Worm (Caenorhabditis elegans): Measurements from ENCODE around the gene Y67D8A.2.

Y67D8A.2 gene

DNA sequence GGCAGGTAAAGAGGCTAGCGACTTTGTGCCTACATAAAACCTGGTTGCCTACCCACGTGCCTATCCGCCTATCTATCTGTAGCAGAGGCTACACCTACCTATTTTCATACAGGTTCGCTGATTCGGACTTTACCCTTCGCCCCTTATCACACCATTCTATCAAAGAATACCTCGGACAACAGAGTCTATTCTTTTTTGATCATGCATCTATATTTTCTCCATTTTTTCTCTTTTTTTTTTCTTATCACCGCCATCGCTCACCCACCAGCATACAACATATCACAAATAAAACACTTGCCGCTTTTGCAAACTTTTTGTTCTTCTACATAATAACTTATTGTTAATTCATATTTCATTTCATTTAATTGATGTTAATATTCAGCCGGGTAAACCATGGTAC, 36.3 kb downstream of the Y67D8A.2 start, which contains the start of gene T26C12.1:
Gene T26C12.1 (plus strand): TSS at position 383 of the 400 bp plus-strand sequence.
- TF ChIP-seq zag-1 (tag; optimal IDR thresholded peaks at IDR 0.05), result no peak
- no peak for TF ChIP-seq ceh-88 (GFP tag; IDR thresholded peaks at IDR 0.05)
- peak; percentile 19 for TF ChIP-seq nhr-90 (tag; optimal IDR thresholded peaks at IDR 0.05; ENCODE audit: poor library complexity)
- peak; percentile 41 for TF ChIP-seq elt-2 (tag; optimal IDR thresholded peaks at IDR 0.05)
- TF ChIP-seq efl-1 (optimal IDR thresholded peaks at IDR 0.05), result no peak
- peak in 1 of 2 experiments; percentile 14 for TF ChIP-seq efl-1 (GFP tag; optimal IDR thresholded peaks at IDR 0.05 in 1 of 2)
- TF ChIP-seq hpl-2 (GFP tag; optimal IDR thresholded peaks at IDR 0.05), result no peak

DNA sequence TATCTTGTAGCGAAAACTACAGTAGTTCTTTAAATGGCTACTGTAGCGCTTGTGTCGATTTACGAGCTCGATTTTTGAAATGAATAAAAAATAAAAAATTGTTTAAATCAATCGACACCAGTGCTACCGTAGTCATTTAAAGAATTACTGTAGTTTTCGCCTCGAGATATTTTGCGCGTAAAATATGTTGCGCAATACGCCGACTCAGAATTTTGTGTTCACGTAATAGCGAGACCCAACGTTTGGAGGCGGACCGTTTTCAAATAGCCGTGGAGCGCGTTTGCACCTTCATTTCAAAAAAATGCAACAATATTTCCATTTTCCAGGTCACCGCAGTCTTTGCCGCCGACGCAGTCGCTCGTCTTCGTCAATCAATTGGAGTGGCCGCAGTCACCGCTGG, 38.0 kb downstream of the Y67D8A.2 start:
- TF ChIP-seq elt-2 (tag; optimal IDR thresholded peaks at IDR 0.05) (no peak), ces-1 (GFP tag; optimal IDR thresholded peaks at IDR 0.05) (no peak), lin-14 (GFP tag; optimal IDR thresholded peaks at IDR 0.05) (no peak), nhr-76 (tag; optimal IDR thresholded peaks at IDR 0.05) (no peak), xbp-1 (tag; optimal IDR thresholded peaks at IDR 0.05) (no peak), dsc-1 (tag; optimal IDR thresholded peaks at IDR 0.05) (no peak), alr-1 (tag; optimal IDR thresholded peaks at IDR 0.05; ENCODE audit: borderline replicate concordance) (no peak), elt-3 (tag; optimal IDR thresholded peaks at IDR 0.05) (no peak), ceh-82 (tag; optimal IDR thresholded peaks at IDR 0.05) (no peak), nhr-28 (tag; optimal IDR thresholded peaks at IDR 0.05) (no peak), fos-1 (tag; optimal IDR thresholded peaks at IDR 0.05) (no peak), egl-13 (tag; optimal IDR thresholded peaks at IDR 0.05) (no peak), nhr-20 (tag; optimal IDR thresholded peaks at IDR 0.05) (no peak), lin-35 (GFP tag; optimal IDR thresholded peaks at IDR 0.05) (no peak), isw-1 (GFP tag; IDR thresholded peaks at IDR 0.05) (no peak), tbx-2 (tag; optimal IDR thresholded peaks at IDR 0.05) (no peak)

DNA sequence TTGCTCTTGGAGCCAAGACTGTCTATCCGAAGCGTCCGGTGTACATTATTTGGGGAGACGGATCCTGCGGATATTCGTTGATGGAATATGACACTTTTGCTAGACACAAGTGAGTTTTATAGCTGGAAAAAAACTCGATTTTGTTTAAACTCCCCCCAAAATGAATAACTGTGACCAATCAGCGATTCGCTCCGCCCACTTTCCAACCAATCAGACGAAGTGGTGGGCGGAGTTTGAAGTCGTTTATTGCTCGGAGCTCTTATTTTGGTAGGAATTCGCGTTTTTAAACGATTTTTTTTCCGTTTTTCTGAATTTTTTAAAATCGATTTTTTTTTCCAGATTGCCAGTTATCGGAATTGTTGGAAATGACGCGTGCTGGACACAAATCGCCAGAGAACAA, 39.5 kb downstream of the Y67D8A.2 start:
- TF ChIP-seq elt-2 (tag; optimal IDR thresholded peaks at IDR 0.05) (no peak), efl-3 (GFP tag; optimal IDR thresholded peaks at IDR 0.05) (no peak), tbx-2 (tag; optimal IDR thresholded peaks at IDR 0.05) (no peak), ceh-63 (GFP tag; optimal IDR thresholded peaks at IDR 0.05) (no peak), xbp-1 (tag; optimal IDR thresholded peaks at IDR 0.05) (no peak), ama-1 (optimal IDR thresholded peaks at IDR 0.05) (no peak)

DNA sequence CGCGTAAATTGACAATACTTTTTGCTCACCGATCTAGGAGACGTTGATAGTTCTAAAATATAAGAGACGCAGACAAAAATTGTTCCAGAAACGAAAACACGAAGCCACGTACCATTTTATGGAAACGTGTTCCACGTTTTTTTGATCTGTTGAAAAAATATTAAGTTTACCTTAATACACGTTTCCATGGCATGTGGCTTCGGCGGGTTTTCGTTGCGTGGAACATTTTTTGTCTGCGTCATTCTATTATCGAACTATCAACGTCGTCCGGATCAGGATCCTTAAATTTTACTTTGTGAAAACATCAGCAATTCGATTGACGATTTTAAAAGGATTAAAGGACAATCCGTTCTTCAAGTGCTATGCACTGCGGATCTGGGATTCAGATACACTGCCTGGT, 43.4 kb downstream of the Y67D8A.2 start, which contains the start of gene T26C12.2:
Gene T26C12.2 (minus strand): TSS at position 101 of the 400 bp plus-strand sequence.
- no peak for TF ChIP-seq C34B4.2 (tag; optimal IDR thresholded peaks at IDR 0.05)
- no peak for TF ChIP-seq xbp-1 (tag; optimal IDR thresholded peaks at IDR 0.05)
- TF ChIP-seq nhr-20 (tag; optimal IDR thresholded peaks at IDR 0.05), result no peak
- TF ChIP-seq skn-1 (tag; optimal IDR thresholded peaks at IDR 0.05), result no peak
- TF ChIP-seq pax-3 (tag; optimal IDR thresholded peaks at IDR 0.05), result no peak
- TF ChIP-seq fkh-10 (GFP tag; optimal IDR thresholded peaks at IDR 0.05), result no peak
- TF ChIP-seq ets-5 (GFP tag; IDR thresholded peaks at IDR 0.05), result no peak
- no peak for TF ChIP-seq lin-13 (GFP tag; optimal IDR thresholded peaks at IDR 0.05)
- no peak for TF ChIP-seq pqm-1 (tag; optimal IDR thresholded peaks at IDR 0.05)
- TF ChIP-seq nhr-47 (tag; optimal IDR thresholded peaks at IDR 0.05), result no peak
- TF ChIP-seq lin-14 (GFP tag; optimal IDR thresholded peaks at IDR 0.05), result no peak
- no peak for TF ChIP-seq hlh-17 (GFP tag; optimal IDR thresholded peaks at IDR 0.05; ENCODE audit: borderline replicate concordance)
- TF ChIP-seq ztf-11 (tag; optimal IDR thresholded peaks at IDR 0.05), result no peak

DNA sequence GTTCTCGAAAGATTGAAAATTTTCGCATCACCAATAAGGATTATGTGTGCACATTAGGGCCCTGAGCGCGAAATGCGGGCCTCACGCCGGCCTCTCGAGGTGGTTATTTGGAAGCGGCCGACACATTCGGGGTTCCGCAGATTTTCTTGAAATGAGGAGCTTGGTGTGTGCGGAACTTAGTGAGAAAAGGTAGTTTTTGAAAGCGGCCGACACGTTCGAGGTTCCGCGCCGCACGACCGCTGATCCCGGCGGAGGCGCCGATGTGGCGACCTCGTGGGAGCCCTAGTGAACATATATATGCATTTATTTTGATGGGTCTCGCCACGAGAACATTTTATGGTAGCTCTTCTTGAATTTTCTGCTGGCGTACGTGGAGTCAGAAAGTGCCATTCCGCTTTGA, 44.6 kb downstream of the Y67D8A.2 start:
- no peak for TF ChIP-seq lin-35 (GFP tag; optimal IDR thresholded peaks at IDR 0.05)
- no peak for TF ChIP-seq pag-3 (tag; optimal IDR thresholded peaks at IDR 0.05; ENCODE audit: borderline replicate concordance, insufficient read depth)
- no peak for TF ChIP-seq C34B4.2 (tag; optimal IDR thresholded peaks at IDR 0.05)
- TF ChIP-seq jun-1 (tag; optimal IDR thresholded peaks at IDR 0.05), result no peak
- no peak for TF ChIP-seq nhr-47 (tag; optimal IDR thresholded peaks at IDR 0.05)
- TF ChIP-seq nhr-85 (tag), result no peak
- no peak for TF ChIP-seq dpl-1 (GFP tag; optimal IDR thresholded peaks at IDR 0.05)
- TF ChIP-seq fos-1 (tag; optimal IDR thresholded peaks at IDR 0.05), result no peak
- no peak for TF ChIP-seq aha-1 (tag; optimal IDR thresholded peaks at IDR 0.05)
- TF ChIP-seq isw-1 (GFP tag; IDR thresholded peaks at IDR 0.05), result no peak
